Worm (Caenorhabditis elegans) whole organism, late embryonic: ENCODE measurements around the gene col-84.

Experiments used
- elt-2 ChIP-seq: sonication (generic microtip); optimal IDR thresholded peaks from 2 replicates; lab custom pipeline; 2016; ENCODE audit warnings: missing genetic modification reagents, missing genetic modification characterization, missing compliant biosample characterization
- nhr-232 ChIP-seq: sonication (generic microtip); optimal IDR thresholded peaks from 2 replicates; lab custom pipeline; 2016; ENCODE audit warnings: missing genetic modification characterization, missing compliant biosample characterization
- tbx-2 ChIP-seq: sonication (generic microtip); optimal IDR thresholded peaks from 2 replicates; lab custom pipeline; 2016; ENCODE audit warnings: missing genetic modification characterization, missing compliant biosample characterization
- unc-55 ChIP-seq: sonication (generic microtip); optimal IDR thresholded peaks from 2 replicates; lab custom pipeline; 2017; ENCODE audit warnings: missing biosample characterization, missing genetic modification reagents, missing genetic modification characterization
- zip-5 ChIP-seq: sonication (generic microtip); optimal IDR thresholded peaks from 2 replicates; lab custom pipeline; 2016; ENCODE audit warnings: missing genetic modification characterization, missing compliant biosample characterization
- ztf-16 ChIP-seq: sonication (generic microtip); optimal IDR thresholded peaks from 2 replicates; lab custom pipeline; 2017; ENCODE audit warnings: missing genetic modification characterization, missing compliant biosample characterization

- TF ChIP-seq tbx-2 (no peak), zip-5 (tag; lab: Kevin White, UChicago) (no peak), nhr-232 (tag; lab: Kevin White, UChicago) (no peak), elt-2 (no peak), ztf-16 (tag; lab: Kevin White, UChicago) (no peak), unc-55 (no peak)
Observed at ce11 chrII:11879784-11880183, 11.4 kb downstream of the col-84 start.
